Worm (Caenorhabditis elegans): ENCODE data around the gene nhr-141.

ce11 chrV:7413107-7413774 is 31.2 kb upstream of the nhr-141 start, which contains the start of gene F18E3.11:
- TF ChIP-seq unc-55 (GFP tag; optimal IDR thresholded peaks at IDR 0.05) (no peak), sox-2 (GFP tag; IDR thresholded peaks at IDR 0.05) (no peak), pat-9 (tag; optimal IDR thresholded peaks at IDR 0.05) (no peak), pha-4 (tag; optimal IDR thresholded peaks at IDR 0.05) (no peak), ref-2 (tag; optimal IDR thresholded peaks at IDR 0.05) (no peak), hlh-13 (GFP tag; optimal IDR thresholded peaks at IDR 0.05) (no peak), ceh-9 (tag; optimal IDR thresholded peaks at IDR 0.05) (no peak)
